Fruit fly (Drosophila melanogaster) ovary, adult (tissue): ENCODE data around the gene mRpL35.

Experiments used
- CG17801 ChIP-seq: fragments of 200-800 bp; optimal IDR thresholded peaks from 2 replicates; lab custom pipeline; 2019; ENCODE audit warnings: missing biosample characterization, mild to moderate bottlenecking, missing genetic modification characterization, moderate library complexity; ENCODE audit not compliant: partially characterized antibody

The mRpL35 gene

DNA sequence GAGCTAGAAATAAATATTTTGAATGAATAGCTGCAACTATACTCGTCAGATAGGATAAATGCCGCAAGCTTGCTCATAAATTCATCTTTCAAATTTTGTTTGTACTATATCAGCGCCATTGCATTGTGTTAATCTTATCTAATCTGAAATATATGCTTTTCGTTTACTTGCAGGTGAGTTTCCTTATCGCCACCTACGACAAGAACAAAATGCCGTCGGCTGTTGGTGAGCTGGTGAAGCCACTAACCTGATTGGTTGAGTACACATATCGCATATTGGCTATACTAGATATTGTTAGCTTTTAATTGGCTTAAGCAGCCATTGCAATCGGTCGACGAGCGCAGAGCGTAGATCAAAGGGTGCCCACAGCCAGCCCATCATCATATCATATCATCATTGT, 30.4 kb downstream of the mRpL35 start:
- no peak for TF ChIP-seq CG17801 (GFP tag; lab: Kevin White, UChicago)

- TF ChIP-seq CG17801 (GFP tag; lab: Kevin White, UChicago): no peak
Observed at dm6 chr3R:22057083-22057482, 33.8 kb downstream of the mRpL35 start.

- no peak for TF ChIP-seq CG17801 (GFP tag; lab: Kevin White, UChicago)
Observed at dm6 chr3R:22066440-22066839, 43.1 kb downstream of the mRpL35 start.

DNA sequence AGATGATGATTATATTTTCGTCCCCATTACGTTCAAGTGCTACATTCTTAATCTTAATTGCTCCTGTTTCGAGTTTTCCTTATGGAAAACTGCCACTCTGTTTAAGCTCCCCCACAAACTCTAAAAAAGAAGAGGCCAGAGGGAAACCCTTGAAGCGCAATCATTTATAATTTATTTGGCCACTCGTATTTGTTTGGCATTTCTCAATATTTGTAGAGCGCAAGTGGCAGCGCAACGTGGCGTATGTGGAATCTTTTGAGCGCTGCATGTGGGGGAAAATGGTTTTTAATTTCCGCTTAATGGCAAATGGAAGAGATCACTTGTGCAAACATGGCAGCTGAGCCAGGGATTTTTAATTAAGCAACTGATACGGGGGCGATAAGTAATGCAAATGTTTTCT, 43.9 kb downstream of the mRpL35 start:
- no peak for TF ChIP-seq CG17801 (GFP tag; lab: Kevin White, UChicago)

DNA sequence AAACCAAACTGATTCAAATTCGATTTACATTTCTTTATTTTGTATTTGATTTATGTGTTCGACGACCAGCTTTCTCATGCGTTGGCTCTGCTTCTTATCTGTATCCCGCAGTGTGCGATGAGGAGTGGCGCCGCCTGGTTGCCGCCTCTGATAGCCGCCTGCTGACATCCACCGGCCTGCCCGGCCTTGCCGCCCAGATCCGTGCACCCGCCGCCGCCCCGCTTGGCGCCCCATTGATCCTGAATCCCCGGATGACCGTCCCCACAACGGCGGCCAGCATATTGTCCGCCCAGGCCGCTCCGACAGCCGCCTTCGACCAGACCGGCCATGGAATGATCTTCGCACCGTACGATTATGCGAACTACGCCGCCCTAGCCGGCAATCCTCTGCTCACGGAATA, 48.3 kb downstream of the mRpL35 start:
- TF ChIP-seq CG17801 (GFP tag; lab: Kevin White, UChicago): no peak

- no peak for TF ChIP-seq CG17801 (GFP tag; lab: Kevin White, UChicago)
Observed at dm6 chr3R:22072553-22072952, 49.2 kb downstream of the mRpL35 start.
